Worm (Caenorhabditis elegans): ENCODE measurements around the gene oac-21.

The oac-21 gene

ce11 chrIV:3866018-3866417 is 23.0 kb upstream of the oac-21 start:
- TF ChIP-seq unc-62 (GFP tag; optimal IDR thresholded peaks at IDR 0.05) = no peak

- TF ChIP-seq unc-62 (GFP tag; optimal IDR thresholded peaks at IDR 0.05) = no peak
Observed at ce11 chrIV:3867252-3867651, 21.8 kb upstream of the oac-21 start, which contains the start of gene F37C4.4. TSS of gene F37C4.4 (plus strand) at chrIV:3867309.

ce11 chrIV:3869875-3870274 is 19.2 kb upstream of the oac-21 start:
- TF ChIP-seq unc-62 (GFP tag; optimal IDR thresholded peaks at IDR 0.05) = no peak

ce11 chrIV:3873195-3873594 is 15.9 kb upstream of the oac-21 start:
- no peak for TF ChIP-seq unc-62 (GFP tag; optimal IDR thresholded peaks at IDR 0.05)

ce11 chrIV:3873706-3874105 is 15.4 kb upstream of the oac-21 start, which contains the start of gene F37C4.5:
TSS of gene F37C4.5 (minus strand) at chrIV:3873806.
- TF ChIP-seq unc-62 (GFP tag; optimal IDR thresholded peaks at IDR 0.05) = no peak

- TF ChIP-seq unc-62 (GFP tag; optimal IDR thresholded peaks at IDR 0.05) = no peak
Observed at ce11 chrIV:3874417-3874816, 14.6 kb upstream of the oac-21 start.

ce11 chrIV:3875260-3875659 is 13.8 kb upstream of the oac-21 start:
- no peak for TF ChIP-seq unc-62 (GFP tag; optimal IDR thresholded peaks at IDR 0.05)

- TF ChIP-seq unc-62 (GFP tag; optimal IDR thresholded peaks at IDR 0.05) = no peak
Observed at ce11 chrIV:3876955-3877354, 12.1 kb upstream of the oac-21 start.

ce11 chrIV:3878283-3878938 is 10.7 kb upstream of the oac-21 start, which contains the start of gene F37C4.6:
TSS of gene F37C4.6 (minus strand) at chrIV:3878333.
- no peak for TF ChIP-seq unc-62 (GFP tag; optimal IDR thresholded peaks at IDR 0.05)

ce11 chrIV:3881119-3881518 is 7.9 kb upstream of the oac-21 start, which contains the start of the genes F37C4.8 and oac-23:
TSS of gene F37C4.8 (minus strand) at chrIV:3881219.
TSS of gene oac-23 (plus strand) at chrIV:3881441.
- TF ChIP-seq unc-62 (GFP tag; optimal IDR thresholded peaks at IDR 0.05) = no peak

ce11 chrIV:3885369-3885768 is 3.7 kb upstream of the oac-21 start, which contains the start of gene oac-22:
TSS of gene oac-22 (plus strand) at chrIV:3885669.
- no peak for TF ChIP-seq unc-62 (GFP tag; optimal IDR thresholded peaks at IDR 0.05)

- no peak for TF ChIP-seq unc-62 (GFP tag; optimal IDR thresholded peaks at IDR 0.05)
Observed at ce11 chrIV:3892027-3892426, 3.0 kb downstream of the oac-21 start, which contains the start of gene F56D6.9. TSS of gene F56D6.9 (plus strand) at chrIV:3892327.

- TF ChIP-seq unc-62 (GFP tag; optimal IDR thresholded peaks at IDR 0.05) = no peak
Observed at ce11 chrIV:3894004-3894480, 5.0 kb downstream of the oac-21 start, which contains the start of gene F56D6.8. TSS of gene F56D6.8 (minus strand) at chrIV:3894430.

ce11 chrIV:3894770-3895169 is 5.7 kb downstream of the oac-21 start, which contains the start of gene dct-8:
TSS of gene dct-8 (plus strand) at chrIV:3895070.
- no peak for TF ChIP-seq unc-62 (GFP tag; optimal IDR thresholded peaks at IDR 0.05)

- no peak for TF ChIP-seq unc-62 (GFP tag; optimal IDR thresholded peaks at IDR 0.05)
Observed at ce11 chrIV:3899719-3900554, 10.9 kb downstream of the oac-21 start, which contains the start of gene srz-62. TSS of gene srz-62 (plus strand) at chrIV:3900504.

ce11 chrIV:3902955-3903354 is 13.9 kb downstream of the oac-21 start, which contains the start of gene F56D6.6:
TSS of gene F56D6.6 (plus strand) at chrIV:3903255.
- no peak for TF ChIP-seq unc-62 (GFP tag; optimal IDR thresholded peaks at IDR 0.05)
